Fruit fly (Drosophila melanogaster) whole organism, embryonic: Measurements from ENCODE around the gene CG34310.

Experiments
- Adf1 ChIP-seq: fragments of 200-800 bp; sonication (Bioruptor generic); IDR thresholded peaks from 2 replicates; pipeline ENCODE4 v1.3.6; 2022; ENCODE audit warnings: missing biosample characterization, missing genetic modification characterization
- Bdp1 ChIP-seq: fragments of 200-800 bp; sonication (Bioruptor generic); optimal IDR thresholded peaks from 3 replicates; lab custom pipeline; 2016; ENCODE audit warnings: missing biosample characterization, missing genetic modification characterization
- BtbVII ChIP-seq: fragments of 200-800 bp; sonication (Bioruptor generic); optimal IDR thresholded peaks from 3 replicates; lab custom pipeline; 2017; ENCODE audit warnings: missing biosample characterization, mild to moderate bottlenecking, missing genetic modification characterization
- CG10267 ChIP-seq: fragments of 200-800 bp; sonication (Bioruptor generic); optimal IDR thresholded peaks from 2 replicates; lab custom pipeline; 2018; ENCODE audit warnings: missing biosample characterization, mild to moderate bottlenecking, missing genetic modification characterization, moderate library complexity
- CG12659 ChIP-seq: fragments of 200-800 bp; sonication (Bioruptor generic); optimal IDR thresholded peaks from 3 replicates; lab custom pipeline; 2017; ENCODE audit warnings: mild to moderate bottlenecking, missing biosample characterization, missing genetic modification reagents, missing genetic modification characterization
- CG13287 ChIP-seq: fragments of 200-800 bp; sonication (Bioruptor generic); IDR thresholded peaks from 2 replicates; pipeline ENCODE4 v1.3.6; 2022; ENCODE audit warnings: missing biosample characterization, missing genetic modification characterization; ENCODE audit not compliant: partially characterized antibody
- CG14710 ChIP-seq: fragments of 200-800 bp; sonication (Bioruptor generic); optimal IDR thresholded peaks from 3 replicates; lab custom pipeline; 2019; ENCODE audit warnings: missing biosample characterization, mild to moderate bottlenecking, missing genetic modification characterization, moderate library complexity
- CG15073 ChIP-seq: fragments of 200-800 bp; sonication (Bioruptor generic); optimal IDR thresholded peaks from 2 replicates; lab custom pipeline; 2016; ENCODE audit warnings: missing biosample characterization, missing genetic modification characterization
- CG17186 ChIP-seq: fragments of 200-800 bp; sonication (Bioruptor generic); optimal IDR thresholded peaks from 3 replicates; lab custom pipeline; 2017; ENCODE audit warnings: missing biosample characterization, missing genetic modification reagents, missing genetic modification characterization
- CG17829 ChIP-seq: fragments of 200-800 bp; optimal IDR thresholded peaks from 2 replicates; lab custom pipeline; 2019; ENCODE audit warnings: missing biosample characterization, mild to moderate bottlenecking, missing genetic modification characterization, moderate library complexity
- CG2116 ChIP-seq: fragments of 200-800 bp; sonication (Bioruptor generic); optimal IDR thresholded peaks from 3 replicates; lab custom pipeline; 2018; ENCODE audit warnings: missing biosample characterization, mild to moderate bottlenecking, missing genetic modification characterization
- CG2120 ChIP-seq: fragments of 200-800 bp; sonication (Bioruptor generic); optimal IDR thresholded peaks from 3 replicates; lab custom pipeline; 2016; ENCODE audit warnings: missing biosample characterization, missing genetic modification characterization
- CG3281 ChIP-seq: fragments of 200-800 bp; sonication (Bioruptor generic); optimal IDR thresholded peaks from 3 replicates; lab custom pipeline; 2017; ENCODE audit warnings: missing biosample characterization, mild to moderate bottlenecking, missing genetic modification characterization
- CG34224 ChIP-seq: fragments of 200-800 bp; sonication (Bioruptor generic); IDR thresholded peaks from 3 replicates; pipeline ENCODE4 v1.3.6; 2022; ENCODE audit warnings: missing biosample characterization, missing genetic modification characterization; ENCODE audit not compliant: partially characterized antibody
- CG4617 ChIP-seq: fragments of 200-800 bp; sonication (Bioruptor generic); optimal IDR thresholded peaks from 3 replicates; lab custom pipeline; 2016; ENCODE audit warnings: missing biosample characterization, missing genetic modification characterization, borderline replicate concordance
- CG5245 ChIP-seq: fragments of 200-800 bp; sonication (Bioruptor generic); optimal IDR thresholded peaks from 3 replicates; lab custom pipeline; 2016; ENCODE audit warnings: missing biosample characterization, missing genetic modification characterization
- CG6765 ChIP-seq: fragments of 200-800 bp; sonication (Bioruptor generic); optimal IDR thresholded peaks from 3 replicates; lab custom pipeline; 2017; ENCODE audit warnings: missing biosample characterization, mild to moderate bottlenecking, missing genetic modification characterization
- CG6791 ChIP-seq: fragments of 200-800 bp; sonication (Bioruptor generic); IDR thresholded peaks from 3 replicates; pipeline ENCODE4 v1.3.6; 2022; ENCODE audit warnings: missing biosample characterization, missing genetic modification characterization; ENCODE audit not compliant: partially characterized antibody
- CG7963 ChIP-seq: fragments of 200-800 bp; sonication (Bioruptor generic); IDR thresholded peaks from 3 replicates; pipeline ENCODE4 v1.3.6; 2022; ENCODE audit warnings: missing biosample characterization, missing genetic modification characterization; ENCODE audit not compliant: partially characterized antibody
- Dbx ChIP-seq: fragments of 200-800 bp; sonication (Bioruptor generic); IDR thresholded peaks from 3 replicates; pipeline ENCODE4 v1.3.6; 2022; ENCODE audit warnings: missing biosample characterization, missing genetic modification characterization
- HmgZ ChIP-seq: fragments of 200-800 bp; sonication (Bioruptor generic); optimal IDR thresholded peaks from 2 replicates; lab custom pipeline; 2018; ENCODE audit warnings: missing biosample characterization, mild to moderate bottlenecking, missing genetic modification characterization
- Hr3 ChIP-seq: fragments of 200-800 bp; sonication (Bioruptor generic); optimal IDR thresholded peaks from 3 replicates; lab custom pipeline; 2016; ENCODE audit warnings: missing biosample characterization, missing genetic modification characterization
- Med ChIP-seq: fragments of 200-800 bp; sonication (Bioruptor generic); peaks from one replicate; lab custom pipeline; 2016; ENCODE audit warnings: missing biosample characterization, missing genetic modification characterization, mild to moderate bottlenecking, inconsistent platforms, moderate library complexity
- Opbp ChIP-seq: fragments of 200-800 bp; sonication (Bioruptor generic); IDR thresholded peaks from 3 replicates; pipeline ENCODE4 v1.3.6; 2022; ENCODE audit warnings: missing biosample characterization, missing genetic modification characterization; ENCODE audit not compliant: partially characterized antibody
- Pdp1 ChIP-seq, 2 experiments: fragments of 200-800 bp; sonication (Bioruptor generic); optimal IDR thresholded peaks; 3 replicates each; lab custom pipeline; 2016; ENCODE audit warnings: missing biosample characterization in 2 of 2, missing genetic modification characterization in 2 of 2, mild to moderate bottlenecking in 1 of 2, moderate library complexity in 1 of 2
- Ravus ChIP-seq: fragments of 200-800 bp; sonication (Bioruptor generic); IDR thresholded peaks from 2 replicates; pipeline ENCODE4 v1.3.6; 2022; ENCODE audit warnings: missing biosample characterization, missing genetic modification characterization
- Sry-β ChIP-seq: fragments of 200-800 bp; sonication (Bioruptor generic); optimal IDR thresholded peaks from 2 replicates; lab custom pipeline; 2018; ENCODE audit warnings: missing biosample characterization, mild to moderate bottlenecking, missing genetic modification characterization, moderate library complexity
- Sry-δ ChIP-seq: fragments of 200-800 bp; sonication (Bioruptor generic); optimal IDR thresholded peaks from 2 replicates; lab custom pipeline; 2016; ENCODE audit warnings: missing biosample characterization, missing genetic modification characterization
- Stat92E ChIP-seq, 3 experiments: fragments of >200 bp in 2 of 3; fragments of 200-800 bp in 1 of 3; sonication (Bioruptor generic) in 1 of 3; optimal IDR thresholded peaks; 2 replicates each; lab custom pipeline; 2017 to 2019; ENCODE audit warnings: missing biosample characterization in 3 of 3, missing genetic modification characterization in 3 of 3, mild to moderate bottlenecking in 1 of 3, moderate library complexity in 1 of 3
- YL-1 ChIP-seq: fragments of 200-800 bp; sonication (Bioruptor generic); optimal IDR thresholded peaks from 3 replicates; lab custom pipeline; 2017; ENCODE audit warnings: missing biosample characterization, mild to moderate bottlenecking, missing genetic modification characterization
- amos ChIP-seq: fragments of 200-800 bp; sonication (Bioruptor generic); IDR thresholded peaks from 2 replicates; pipeline ENCODE4 v1.3.6; 2022; ENCODE audit warnings: missing biosample characterization, missing genetic modification characterization; ENCODE audit not compliant: partially characterized antibody
- chinmo ChIP-seq: fragments of 200-800 bp; sonication (Bioruptor generic); IDR thresholded peaks from 4 replicates; pipeline ENCODE4 v1.3.6; 2022; ENCODE audit warnings: missing biosample characterization, missing genetic modification characterization; ENCODE audit not compliant: partially characterized antibody
- chm ChIP-seq: fragments of 200-800 bp; sonication (Bioruptor generic); IDR thresholded peaks from 2 replicates; pipeline ENCODE4 v1.3.6; 2022; ENCODE audit warnings: missing biosample characterization, missing genetic modification characterization
- ems ChIP-seq: fragments of 200-800 bp; sonication (Bioruptor generic); optimal IDR thresholded peaks from 3 replicates; lab custom pipeline; 2016; ENCODE audit warnings: missing biosample characterization, missing genetic modification characterization
- hb ChIP-seq: fragments of 200-800 bp; sonication (Bioruptor generic); IDR thresholded peaks from 3 replicates; pipeline ENCODE4 v1.3.6; 2022; ENCODE audit warnings: missing biosample characterization, missing genetic modification characterization; ENCODE audit not compliant: partially characterized antibody
- hbn ChIP-seq: fragments of 200-800 bp; sonication (Bioruptor generic); IDR thresholded peaks from 2 replicates; pipeline ENCODE4 v1.3.6; 2022; ENCODE audit warnings: missing biosample characterization, missing genetic modification characterization; ENCODE audit not compliant: partially characterized antibody
- her ChIP-seq: fragments of 200-800 bp; sonication (Bioruptor generic); optimal IDR thresholded peaks from 2 replicates; lab custom pipeline; 2016; ENCODE audit warnings: missing biosample characterization, missing genetic modification characterization
- mld ChIP-seq: fragments of 200-800 bp; sonication (Bioruptor generic); IDR thresholded peaks from 3 replicates; pipeline ENCODE4 v1.3.6; 2022; ENCODE audit warnings: missing biosample characterization, missing genetic modification characterization; ENCODE audit not compliant: partially characterized antibody
- pan ChIP-seq, 4 experiments: fragments of >200 bp in 3 of 4; fragments of 200-800 bp in 1 of 4; sonication (Bioruptor generic) in 1 of 4; optimal IDR thresholded peaks in 3 of 4; IDR thresholded peaks in 1 of 4; 2 replicates each; pipeline versions ENCODE4 v1.3.6 to Lab custom; 2017 to 2022; ENCODE audit warnings: missing biosample characterization in 2 of 4, missing genetic modification characterization in 2 of 4, mixed read lengths in 1 of 4
- pzg ChIP-seq: fragments of 200-800 bp; sonication (Bioruptor generic); optimal IDR thresholded peaks from 3 replicates; lab custom pipeline; 2018; ENCODE audit warnings: missing biosample characterization, mild to moderate bottlenecking, missing genetic modification characterization, moderate library complexity
- ro ChIP-seq: fragments of 200-800 bp; sonication (Bioruptor generic); IDR thresholded peaks from 2 replicates; pipeline ENCODE4 v1.3.6; 2022; ENCODE audit warnings: missing biosample characterization, missing genetic modification characterization
- sc ChIP-seq, 3 experiments: fragments of >200 bp in 2 of 3; fragments of 200-800 bp in 1 of 3; sonication (Bioruptor generic) in 1 of 3; optimal IDR thresholded peaks; 2 replicates in 2 of 3; 3 replicates in 1 of 3; lab custom pipeline; 2017; ENCODE audit warnings: mild to moderate bottlenecking in 1 of 3, missing biosample characterization in 1 of 3, missing genetic modification characterization in 1 of 3, missing genetic modification reagents in 1 of 3
- sd ChIP-seq: fragments of 200-800 bp; sonication (Bioruptor generic); optimal IDR thresholded peaks from 3 replicates; lab custom pipeline; 2018; ENCODE audit warnings: missing biosample characterization, mild to moderate bottlenecking, missing genetic modification characterization, moderate library complexity
- stwl ChIP-seq: fragments of 200-800 bp; sonication (Bioruptor generic); optimal IDR thresholded peaks from 3 replicates; lab custom pipeline; 2018; ENCODE audit warnings: missing biosample characterization, mild to moderate bottlenecking, missing genetic modification characterization, moderate library complexity
- vnd ChIP-seq: fragments of 200-800 bp; sonication (Bioruptor generic); IDR thresholded peaks from 3 replicates; pipeline ENCODE4 v1.3.6; 2022; ENCODE audit warnings: missing biosample characterization, missing genetic modification characterization; ENCODE audit not compliant: partially characterized antibody
- zen2 ChIP-seq: fragments of 200-800 bp; sonication (Bioruptor generic); IDR thresholded peaks from 3 replicates; pipeline ENCODE4 v1.3.6; 2022; ENCODE audit warnings: missing biosample characterization, missing genetic modification characterization; ENCODE audit not compliant: partially characterized antibody

The CG34310 gene

dm6 chr2L:6717460-6717859 lies 54.0 kb downstream of the CG34310 start, which contains the start of gene Aatf (continued):
- TF ChIP-seq CG6765 (GFP tag; lab: Kevin White, UChicago) (no peak), sd (peak; percentile 55), CG3281 (no peak), Adf1 (GFP tag; lab: Robert Waterston, UW) (no peak), hbn (GFP tag; lab: Robert Waterston, UW) (peak; percentile 85), ro (GFP tag; lab: Robert Waterston, UW) (no peak), HmgZ (tag; lab: Kevin White, UChicago) (peak; percentile 32), CG12659 (GFP tag; lab: Kevin White, UChicago) (peak; percentile 45), Ravus (GFP tag; lab: Robert Waterston, UW) (no peak), CG7963 (GFP tag; lab: Robert Waterston, UW) (peak; percentile 71; the same call in 2 of the 3 replicates), zen2 (GFP tag; lab: Robert Waterston, UW) (peak; percentile 77), YL-1 (peak; percentile 63), Opbp (GFP tag; lab: Robert Waterston, UW) (peak; percentile 82; the same call in 2 of the 3 replicates), Bdp1 (GFP tag; lab: Kevin White, UChicago) (no peak), Med (GFP tag; lab: Kevin White, UChicago) (peak; percentile 81), ems (GFP tag; lab: Kevin White, UChicago) (peak; percentile 5), pzg (GFP tag; lab: Kevin White, UChicago) (peak; percentile 88), CG17186 (GFP tag; lab: Kevin White, UChicago) (peak; percentile 72), chm (GFP tag; lab: Robert Waterston, UW) (no peak), stwl (tag; lab: Kevin White, UChicago) (peak; percentile 55), Pdp1 (GFP tag; optimal IDR thresholded peaks at IDR 0.05; lab: Kevin White, UChicago) (peak in 1 of 2 experiments; percentile 27), hb (GFP tag; lab: Robert Waterston, UW) (peak; percentile 53; the same call in 1 of the 3 replicates), Sry-δ (GFP tag; lab: Kevin White, UChicago) (peak; percentile 97), mld (GFP tag; lab: Robert Waterston, UW) (peak; percentile 60; the same call in 1 of the 3 replicates), vnd (peak; percentile 64), CG34224 (GFP tag; lab: Robert Waterston, UW) (peak; percentile 88), pan (optimal IDR thresholded peaks at IDR 0.05; lab: Kevin White, UChicago) (no peak), pan (GFP tag; optimal IDR thresholded peaks at IDR 0.05 in 1 of 2, IDR thresholded peaks at IDR 0.05 in 1 of 2) (peak in 1 of 2 experiments; percentile 21), CG14710 (tag; lab: Kevin White, UChicago) (peak; percentile 63), amos (peak; percentile 89), Dbx (GFP tag; lab: Robert Waterston, UW) (peak; percentile 52; the same call in 2 of the 3 replicates), her (GFP tag; lab: Kevin White, UChicago) (peak; percentile 11), CG4617 (GFP tag; lab: Kevin White, UChicago) (peak; percentile 56), Hr3 (no peak), chinmo (GFP tag; lab: Robert Waterston, UW) (peak; percentile 80; the same call in 2 of the 4 replicates), sc (optimal IDR thresholded peaks at IDR 0.05; lab: Kevin White, UChicago) (no peak), sc (GFP tag; optimal IDR thresholded peaks at IDR 0.05; lab: Kevin White, UChicago) (no peak), CG15073 (GFP tag; lab: Kevin White, UChicago) (no peak), Stat92E (GFP tag; optimal IDR thresholded peaks at IDR 0.05; lab: Kevin White, UChicago) (peak in 1 of 3 experiments; percentile 15), CG13287 (peak; percentile 95), BtbVII (no peak), CG5245 (GFP tag; lab: Kevin White, UChicago) (no peak), Sry-β (GFP tag; lab: Kevin White, UChicago) (no peak), CG6791 (GFP tag; lab: Robert Waterston, UW) (peak; percentile 78), CG2116 (peak; percentile 81), CG2120 (GFP tag; lab: Kevin White, UChicago) (peak; percentile 7), CG10267 (peak; percentile 50), CG17829 (peak; percentile 22)
